Fruit fly (Drosophila melanogaster) whole organism, embryonic: ENCODE data around the gene Gad1.

Experiments
- CG10147 ChIP-seq: fragments of 200-800 bp; sonication (Bioruptor generic); optimal IDR thresholded peaks from 2 replicates; lab custom pipeline; 2019; ENCODE audit warnings: missing biosample characterization, mild to moderate bottlenecking, missing genetic modification characterization, moderate library complexity
- CG11093 ChIP-seq: fragments of 200-800 bp; sonication (Bioruptor generic); IDR thresholded peaks from 3 replicates; pipeline ENCODE4 v1.3.6; 2022; ENCODE audit warnings: missing biosample characterization, missing genetic modification characterization
- CG11247 ChIP-seq: fragments of 200-800 bp; sonication (Bioruptor generic); IDR thresholded peaks from 2 replicates; pipeline ENCODE4 v1.3.6; 2022; ENCODE audit warnings: missing biosample characterization, missing genetic modification characterization
- CG11696 ChIP-seq: fragments of 200-800 bp; sonication (Bioruptor generic); IDR thresholded peaks from 2 replicates; pipeline ENCODE4 v1.3.6; 2022; ENCODE audit warnings: missing biosample characterization, missing genetic modification characterization
- CG12769 ChIP-seq: fragments of 200-800 bp; sonication (Bioruptor generic); optimal IDR thresholded peaks from 2 replicates; lab custom pipeline; 2019; ENCODE audit warnings: missing biosample characterization, mild to moderate bottlenecking, missing genetic modification characterization, moderate library complexity
- CG13123 ChIP-seq: fragments of 200-800 bp; sonication (Bioruptor generic); optimal IDR thresholded peaks from 2 replicates; lab custom pipeline; 2016; ENCODE audit warnings: missing biosample characterization, missing genetic modification characterization
- CG13424 ChIP-seq: fragments of 200-800 bp; sonication (Bioruptor generic); optimal IDR thresholded peaks from 2 replicates; lab custom pipeline; 2019; ENCODE audit warnings: missing biosample characterization, mild to moderate bottlenecking, missing genetic modification characterization, moderate library complexity
- CG14441 ChIP-seq: fragments of 200-800 bp; sonication (Bioruptor generic); IDR thresholded peaks from 2 replicates; pipeline ENCODE4 v1.3.6; 2022; ENCODE audit warnings: missing biosample characterization, missing genetic modification characterization
- CG15514 ChIP-seq: fragments of 200-800 bp; sonication (Bioruptor generic); optimal IDR thresholded peaks from 3 replicates; lab custom pipeline; 2017; ENCODE audit warnings: missing biosample characterization, missing genetic modification characterization, mild to moderate bottlenecking, moderate library complexity, missing genetic modification reagents
- CG2129 ChIP-seq: fragments of 200-800 bp; sonication (Bioruptor generic); IDR thresholded peaks from 2 replicates; pipeline ENCODE4 v1.3.6; 2022; ENCODE audit warnings: missing biosample characterization, missing genetic modification characterization; ENCODE audit not compliant: partially characterized antibody
- CG31441 ChIP-seq: fragments of 200-800 bp; sonication (Bioruptor generic); IDR thresholded peaks from 2 replicates; pipeline ENCODE4 v1.3.6; 2022; ENCODE audit warnings: missing biosample characterization, missing genetic modification characterization
- CG3838 ChIP-seq: fragments of 200-800 bp; sonication (Bioruptor generic); optimal IDR thresholded peaks from 3 replicates; lab custom pipeline; 2016; ENCODE audit warnings: missing biosample characterization, missing genetic modification characterization
- CG7556 ChIP-seq: fragments of 200-800 bp; sonication (Bioruptor generic); optimal IDR thresholded peaks from 2 replicates; lab custom pipeline; 2017; ENCODE audit warnings: missing biosample characterization, mild to moderate bottlenecking, missing genetic modification characterization
- CG9817 ChIP-seq: fragments of 200-800 bp; sonication (Bioruptor generic); optimal IDR thresholded peaks from 2 replicates; lab custom pipeline; 2018; ENCODE audit warnings: missing biosample characterization, mild to moderate bottlenecking, missing genetic modification characterization, moderate library complexity
- CkIIα-i1 ChIP-seq: fragments of 200-800 bp; sonication (Bioruptor generic); IDR thresholded peaks from 2 replicates; pipeline ENCODE4 v1.3.6; 2022; ENCODE audit warnings: missing biosample characterization, missing genetic modification characterization
- CrebB ChIP-seq: fragments of 200-800 bp; sonication (Bioruptor generic); optimal IDR thresholded peaks from 3 replicates; lab custom pipeline; 2018; ENCODE audit warnings: missing biosample characterization, mild to moderate bottlenecking, missing genetic modification characterization
- D ChIP-seq, 2 experiments: fragments of 200-800 bp in 1 of 2; fragments of >200 bp in 1 of 2; sonication (Bioruptor generic) in 1 of 2; optimal IDR thresholded peaks; 2 replicates in 1 of 2; 3 replicates in 1 of 2; lab custom pipeline; 2017; ENCODE audit warnings: mild to moderate bottlenecking in 1 of 2, missing biosample characterization in 1 of 2, missing genetic modification characterization in 1 of 2, missing genetic modification reagents in 1 of 2
- Deaf1 ChIP-seq: fragments of 200-800 bp; optimal IDR thresholded peaks from 3 replicates; lab custom pipeline; 2019; ENCODE audit warnings: missing biosample characterization, mild to moderate bottlenecking, missing genetic modification characterization, moderate library complexity
- Dp ChIP-seq: fragments of 200-800 bp; sonication (Bioruptor generic); optimal IDR thresholded peaks from 2 replicates; lab custom pipeline; 2018; ENCODE audit warnings: missing biosample characterization, mild to moderate bottlenecking, missing genetic modification characterization, moderate library complexity
- Elba2 ChIP-seq: fragments of 200-800 bp; sonication (Bioruptor generic); optimal IDR thresholded peaks from 3 replicates; lab custom pipeline; 2016; ENCODE audit warnings: missing biosample characterization, missing genetic modification characterization
- HLH3B ChIP-seq: fragments of 200-800 bp; sonication (Bioruptor generic); IDR thresholded peaks from 2 replicates; pipeline ENCODE4 v1.3.6; 2022; ENCODE audit warnings: missing biosample characterization, missing genetic modification characterization
- Hsf ChIP-seq: fragments of 200-800 bp; sonication (Bioruptor generic); optimal IDR thresholded peaks from 3 replicates; lab custom pipeline; 2016; ENCODE audit warnings: missing biosample characterization, missing genetic modification characterization
- Oli ChIP-seq: fragments of 200-800 bp; sonication (Bioruptor generic); optimal IDR thresholded peaks from 2 replicates; lab custom pipeline; 2018; ENCODE audit warnings: missing biosample characterization, mild to moderate bottlenecking, missing genetic modification characterization, moderate library complexity
- Opbp ChIP-seq: fragments of 200-800 bp; sonication (Bioruptor generic); IDR thresholded peaks from 3 replicates; pipeline ENCODE4 v1.3.6; 2022; ENCODE audit warnings: missing biosample characterization, missing genetic modification characterization; ENCODE audit not compliant: partially characterized antibody
- PHDP ChIP-seq: fragments of 200-800 bp; sonication (Bioruptor generic); optimal IDR thresholded peaks from 3 replicates; lab custom pipeline; 2018; ENCODE audit warnings: missing biosample characterization, mild to moderate bottlenecking, missing genetic modification characterization, moderate library complexity
- Ravus ChIP-seq: fragments of 200-800 bp; sonication (Bioruptor generic); IDR thresholded peaks from 2 replicates; pipeline ENCODE4 v1.3.6; 2022; ENCODE audit warnings: missing biosample characterization, missing genetic modification characterization
- Rfx ChIP-seq: fragments of 200-800 bp; sonication (Bioruptor generic); IDR thresholded peaks from 2 replicates; pipeline ENCODE4 v1.3.6; 2022; ENCODE audit warnings: missing biosample characterization, missing genetic modification characterization
- Stat92E ChIP-seq, 3 experiments: fragments of >200 bp in 2 of 3; fragments of 200-800 bp in 1 of 3; sonication (Bioruptor generic) in 1 of 3; optimal IDR thresholded peaks; 2 replicates each; lab custom pipeline; 2017 to 2019; ENCODE audit warnings: missing biosample characterization in 3 of 3, missing genetic modification characterization in 3 of 3, mild to moderate bottlenecking in 1 of 3, moderate library complexity in 1 of 3
- bsh ChIP-seq, 2 experiments: fragments of 200-800 bp; sonication (Bioruptor generic); optimal IDR thresholded peaks; 2 replicates each; lab custom pipeline; 2017 to 2018; ENCODE audit warnings: mild to moderate bottlenecking in 2 of 2, missing biosample characterization in 2 of 2, missing genetic modification characterization in 2 of 2, moderate library complexity in 1 of 2
- caup ChIP-seq: fragments of 200-800 bp; sonication (Bioruptor generic); optimal IDR thresholded peaks from 3 replicates; lab custom pipeline; 2017; ENCODE audit warnings: missing biosample characterization, mild to moderate bottlenecking, missing genetic modification characterization, moderate library complexity; ENCODE audit not compliant: severe bottlenecking
- corto ChIP-seq: fragments of 200-800 bp; sonication (Bioruptor generic); optimal IDR thresholded peaks from 2 replicates; lab custom pipeline; 2016; ENCODE audit warnings: missing biosample characterization, mild to moderate bottlenecking, missing genetic modification characterization, moderate library complexity
- cwo ChIP-seq: fragments of 200-800 bp; sonication (Bioruptor generic); optimal IDR thresholded peaks from 3 replicates; lab custom pipeline; 2017; ENCODE audit warnings: missing biosample characterization, missing genetic modification characterization, mild to moderate bottlenecking, moderate library complexity, missing genetic modification reagents
- dan ChIP-seq: fragments of 200-800 bp; sonication (Bioruptor generic); IDR thresholded peaks from 2 replicates; pipeline ENCODE4 v1.3.6; 2022; ENCODE audit warnings: missing biosample characterization, missing genetic modification characterization
- ems ChIP-seq: fragments of 200-800 bp; sonication (Bioruptor generic); optimal IDR thresholded peaks from 3 replicates; lab custom pipeline; 2016; ENCODE audit warnings: missing biosample characterization, missing genetic modification characterization
- fd3F ChIP-seq: fragments of 200-800 bp; sonication (Bioruptor generic); optimal IDR thresholded peaks from 2 replicates; lab custom pipeline; 2018; ENCODE audit warnings: missing biosample characterization, mild to moderate bottlenecking, missing genetic modification characterization, moderate library complexity
- gcm ChIP-seq: fragments of 200-800 bp; sonication (Bioruptor generic); optimal IDR thresholded peaks from 2 replicates; lab custom pipeline; 2019; ENCODE audit warnings: missing biosample characterization, mild to moderate bottlenecking, missing genetic modification characterization, moderate library complexity
- grn ChIP-seq: fragments of 200-800 bp; sonication (Bioruptor generic); optimal IDR thresholded peaks from 3 replicates; lab custom pipeline; 2017; ENCODE audit warnings: missing biosample characterization, missing genetic modification characterization
- hb ChIP-seq: fragments of 200-800 bp; sonication (Bioruptor generic); IDR thresholded peaks from 3 replicates; pipeline ENCODE4 v1.3.6; 2022; ENCODE audit warnings: missing biosample characterization, missing genetic modification characterization; ENCODE audit not compliant: partially characterized antibody
- jigr1 ChIP-seq: fragments of 200-800 bp; sonication (Bioruptor generic); IDR thresholded peaks from 3 replicates; pipeline ENCODE4 v1.3.6; 2022; ENCODE audit warnings: missing biosample characterization, missing genetic modification characterization
- lov ChIP-seq, 2 experiments: fragments of 200-800 bp in 1 of 2; fragments of >200 bp in 1 of 2; sonication (Bioruptor generic) in 1 of 2; IDR thresholded peaks in 1 of 2; optimal IDR thresholded peaks in 1 of 2; 2 replicates in 1 of 2; 3 replicates in 1 of 2; pipeline versions ENCODE4 v1.3.6 to Lab custom; 2017 to 2022; ENCODE audit warnings: missing biosample characterization in 1 of 2, missing genetic modification characterization in 1 of 2
- mld ChIP-seq: fragments of 200-800 bp; sonication (Bioruptor generic); IDR thresholded peaks from 3 replicates; pipeline ENCODE4 v1.3.6; 2022; ENCODE audit warnings: missing biosample characterization, missing genetic modification characterization; ENCODE audit not compliant: partially characterized antibody
- nerfin-1 ChIP-seq: fragments of 200-800 bp; sonication (Bioruptor generic); optimal IDR thresholded peaks from 3 replicates; lab custom pipeline; 2019; ENCODE audit warnings: missing biosample characterization, mild to moderate bottlenecking, missing genetic modification characterization, moderate library complexity
- pan ChIP-seq, 4 experiments: fragments of >200 bp in 3 of 4; fragments of 200-800 bp in 1 of 4; sonication (Bioruptor generic) in 1 of 4; optimal IDR thresholded peaks in 3 of 4; IDR thresholded peaks in 1 of 4; 2 replicates each; pipeline versions ENCODE4 v1.3.6 to Lab custom; 2017 to 2022; ENCODE audit warnings: missing biosample characterization in 2 of 4, missing genetic modification characterization in 2 of 4, mixed read lengths in 1 of 4
- sd ChIP-seq: fragments of 200-800 bp; sonication (Bioruptor generic); optimal IDR thresholded peaks from 3 replicates; lab custom pipeline; 2018; ENCODE audit warnings: missing biosample characterization, mild to moderate bottlenecking, missing genetic modification characterization, moderate library complexity
- trh ChIP-seq: fragments of 200-800 bp; sonication (Bioruptor generic); optimal IDR thresholded peaks from 2 replicates; lab custom pipeline; 2016; ENCODE audit warnings: missing biosample characterization, missing genetic modification characterization
- yki ChIP-seq: fragments of >200 bp; optimal IDR thresholded peaks from 3 replicates; lab custom pipeline; 2018
- zen2 ChIP-seq: fragments of 200-800 bp; sonication (Bioruptor generic); IDR thresholded peaks from 3 replicates; pipeline ENCODE4 v1.3.6; 2022; ENCODE audit warnings: missing biosample characterization, missing genetic modification characterization; ENCODE audit not compliant: partially characterized antibody
- zfh1 ChIP-seq: fragments of 200-800 bp; sonication (Bioruptor generic); IDR thresholded peaks from 3 replicates; pipeline ENCODE4 v1.3.6; 2022; ENCODE audit warnings: missing biosample characterization, missing genetic modification characterization

Gene Gad1

DNA sequence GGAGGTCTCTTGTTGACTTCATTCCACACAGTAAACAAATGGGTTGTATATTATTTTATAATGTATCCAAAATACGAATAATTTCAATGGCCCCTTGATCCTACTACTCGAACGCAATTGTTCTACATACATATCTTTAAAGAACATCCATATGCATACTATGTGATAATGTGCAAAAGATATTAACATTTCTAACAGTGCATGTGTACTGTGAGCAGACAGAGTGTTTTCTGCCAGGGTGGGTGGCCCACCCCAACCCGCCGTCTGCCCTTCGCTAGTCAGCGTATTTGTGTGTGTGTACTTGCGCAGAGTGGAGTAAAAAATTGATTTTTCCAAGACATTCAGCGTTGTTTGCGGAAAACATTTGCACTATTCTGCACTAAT is 17.6 kb downstream of the Gad1 start (continued):
- TF ChIP-seq Rfx (GFP tag; lab: Robert Waterston, UW) (peak; percentile 80), Hsf (GFP tag; lab: Kevin White, UChicago) (peak; percentile 37), Ravus (GFP tag; lab: Robert Waterston, UW) (peak; percentile 57), HLH3B (peak; percentile 82), CG7556 (peak; percentile 46), CG11696 (GFP tag; lab: Robert Waterston, UW) (0 out of 2 replicates have a peak, but pooled peaks have one; percentile 39), Elba2 (GFP tag; lab: Kevin White, UChicago) (no peak), lov (optimal IDR thresholded peaks at IDR 0.05; lab: Kevin White, UChicago) (no peak), lov (GFP tag; IDR thresholded peaks at IDR 0.05; lab: Robert Waterston, UW) (no peak), gcm (no peak), Deaf1 (tag; lab: Kevin White, UChicago) (no peak), CG10147 (GFP tag; lab: Kevin White, UChicago) (peak; percentile 29), jigr1 (GFP tag; lab: Robert Waterston, UW) (peak; percentile 51; the same call in 2 of the 3 replicates), pan (optimal IDR thresholded peaks at IDR 0.05; lab: Kevin White, UChicago) (no peak), pan (GFP tag; optimal IDR thresholded peaks at IDR 0.05 in 1 of 2, IDR thresholded peaks at IDR 0.05 in 1 of 2) (peak in 1 of 2 experiments; percentile 81), trh (no peak), CrebB (tag; lab: Kevin White, UChicago) (no peak), CG11093 (GFP tag; lab: Robert Waterston, UW) (no peak), CG13123 (GFP tag; lab: Kevin White, UChicago) (peak; percentile 32), CkIIα-i1 (GFP tag; lab: Robert Waterston, UW) (peak; percentile 22; the same call in 1 of the 2 replicates), Dp (no peak), grn (GFP tag; lab: Kevin White, UChicago) (no peak), caup (GFP tag; lab: Kevin White, UChicago) (peak; percentile 62), Stat92E (GFP tag; optimal IDR thresholded peaks at IDR 0.05; lab: Kevin White, UChicago) (no peak), zfh1 (GFP tag; lab: Robert Waterston, UW) (peak; percentile 87), Opbp (no peak), CG9817 (tag; lab: Kevin White, UChicago) (peak; percentile 56), fd3F (peak; percentile 17), CG31441 (GFP tag; lab: Robert Waterston, UW) (peak; percentile 38; the same call in 1 of the 2 replicates), cwo (GFP tag; lab: Kevin White, UChicago) (no peak), ems (GFP tag; lab: Kevin White, UChicago) (no peak), dan (GFP tag; lab: Robert Waterston, UW) (no peak), CG14441 (GFP tag; lab: Robert Waterston, UW) (peak; percentile 66), CG13424 (tag; lab: Kevin White, UChicago) (peak; percentile 21), corto (GFP tag; lab: Kevin White, UChicago) (peak; percentile 85), hb (no peak), sd (tag; lab: Kevin White, UChicago) (no peak), zen2 (GFP tag; lab: Robert Waterston, UW) (no peak), nerfin-1 (tag; lab: Kevin White, UChicago) (no peak), yki (lab: Kevin White, UChicago) (no peak), CG12769 (tag; lab: Kevin White, UChicago) (peak; percentile 89), bsh (GFP tag; optimal IDR thresholded peaks at IDR 0.05; lab: Kevin White, UChicago) (peak; percentile 76), CG3838 (GFP tag; lab: Kevin White, UChicago) (no peak), CG15514 (GFP tag; lab: Kevin White, UChicago) (peak; percentile 50), CG11247 (GFP tag; lab: Robert Waterston, UW) (peak; percentile 67), mld (GFP tag; lab: Robert Waterston, UW) (no peak), D (optimal IDR thresholded peaks at IDR 0.05; lab: Kevin White, UChicago) (no peak), D (GFP tag; optimal IDR thresholded peaks at IDR 0.05; lab: Kevin White, UChicago) (no peak), CG2129 (no peak), PHDP (tag; lab: Kevin White, UChicago) (peak; percentile 69), Oli (tag; lab: Kevin White, UChicago) (peak; percentile 61)
